Fruit fly (Drosophila melanogaster) whole organism, prepupa: Measurements from ENCODE around the gene S6k.

Source experiments
- CG10631 ChIP-seq: fragments of 200-800 bp; sonication (Bioruptor generic); optimal IDR thresholded peaks from 2 replicates; lab custom pipeline; 2016; ENCODE audit warnings: missing biosample characterization, missing genetic modification characterization
- CG10669 ChIP-seq: fragments of 200-800 bp; sonication (Bioruptor generic); optimal IDR thresholded peaks from 3 replicates; lab custom pipeline; 2018; ENCODE audit warnings: missing biosample characterization, mild to moderate bottlenecking, missing genetic modification characterization, moderate library complexity
- CG3032 ChIP-seq: fragments of 200-800 bp; optimal IDR thresholded peaks from 2 replicates; lab custom pipeline; 2019; ENCODE audit warnings: missing biosample characterization, mild to moderate bottlenecking, missing genetic modification characterization, moderate library complexity
- CG32006 ChIP-seq: fragments of 200-800 bp; sonication (Bioruptor generic); optimal IDR thresholded peaks from 3 replicates; lab custom pipeline; 2017; ENCODE audit warnings: missing biosample characterization, mild to moderate bottlenecking, missing genetic modification characterization
- CG3919 ChIP-seq: fragments of 200-800 bp; sonication (Bioruptor generic); optimal IDR thresholded peaks from 3 replicates; lab custom pipeline; 2016; ENCODE audit warnings: missing biosample characterization, missing genetic modification characterization
- CG4318 ChIP-seq: fragments of 200-800 bp; sonication (Bioruptor generic); optimal IDR thresholded peaks from 3 replicates; lab custom pipeline; 2017; ENCODE audit warnings: missing biosample characterization, mild to moderate bottlenecking, missing genetic modification characterization
- CG6276 ChIP-seq: fragments of 200-800 bp; sonication (Bioruptor generic); optimal IDR thresholded peaks from 2 replicates; lab custom pipeline; 2017; ENCODE audit warnings: missing biosample characterization, mild to moderate bottlenecking, missing genetic modification characterization
- CG6792 ChIP-seq: fragments of 200-800 bp; sonication (Bioruptor generic); optimal IDR thresholded peaks from 3 replicates; lab custom pipeline; 2016; ENCODE audit warnings: missing biosample characterization, missing genetic modification characterization
- CG6808 ChIP-seq: fragments of 200-800 bp; sonication (Bioruptor generic); optimal IDR thresholded peaks from 3 replicates; lab custom pipeline; 2017; ENCODE audit warnings: missing biosample characterization, missing genetic modification characterization, mild to moderate bottlenecking, moderate library complexity, missing genetic modification reagents
- CG6854 ChIP-seq: fragments of 200-800 bp; sonication (Bioruptor generic); optimal IDR thresholded peaks from 2 replicates; lab custom pipeline; 2017; ENCODE audit warnings: missing biosample characterization, mild to moderate bottlenecking, missing genetic modification characterization
- CG8119 ChIP-seq: fragments of 200-800 bp; sonication (Bioruptor generic); IDR thresholded peaks from 3 replicates; pipeline ENCODE4 v1.3.6; 2022; ENCODE audit warnings: missing biosample characterization, missing genetic modification characterization
- CG8319 ChIP-seq: fragments of 200-800 bp; sonication (Bioruptor generic); optimal IDR thresholded peaks from 3 replicates; lab custom pipeline; 2016; ENCODE audit warnings: missing biosample characterization, missing genetic modification characterization
- Eip75B ChIP-seq: fragments of 200-800 bp; sonication (Bioruptor generic); optimal IDR thresholded peaks from 3 replicates; lab custom pipeline; 2016; ENCODE audit warnings: missing biosample characterization, missing genetic modification characterization
- Eip78C ChIP-seq: fragments of 200-800 bp; sonication (Bioruptor generic); peaks from one replicate; lab custom pipeline; 2016; ENCODE audit warnings: missing biosample characterization, missing genetic modification characterization
- Ets96B ChIP-seq: fragments of 200-800 bp; optimal IDR thresholded peaks from 2 replicates; lab custom pipeline; 2019; ENCODE audit warnings: missing biosample characterization, mild to moderate bottlenecking, missing genetic modification characterization, moderate library complexity
- Hr39 ChIP-seq: fragments of 200-800 bp; sonication (Bioruptor generic); optimal IDR thresholded peaks from 2 replicates; lab custom pipeline; 2016; ENCODE audit warnings: missing biosample characterization, missing genetic modification characterization
- Lpt ChIP-seq: fragments of 200-800 bp; sonication (Bioruptor generic); optimal IDR thresholded peaks from 3 replicates; lab custom pipeline; 2016; ENCODE audit warnings: missing biosample characterization, missing genetic modification characterization
- Met ChIP-seq: fragments of 200-800 bp; sonication (Bioruptor generic); optimal IDR thresholded peaks from 3 replicates; lab custom pipeline; 2016; ENCODE audit warnings: missing biosample characterization, missing genetic modification characterization
- OdsH ChIP-seq: fragments of 200-800 bp; sonication (Bioruptor generic); optimal IDR thresholded peaks from 3 replicates; lab custom pipeline; 2016; ENCODE audit warnings: missing biosample characterization, missing genetic modification characterization
- Smox ChIP-seq: fragments of 200-800 bp; sonication (Bioruptor generic); optimal IDR thresholded peaks from 3 replicates; lab custom pipeline; 2016; ENCODE audit warnings: missing biosample characterization, missing genetic modification characterization
- Sox102F ChIP-seq: fragments of 200-800 bp; sonication (Bioruptor generic); optimal IDR thresholded peaks from 2 replicates; lab custom pipeline; 2016; ENCODE audit warnings: missing biosample characterization, mild to moderate bottlenecking, missing genetic modification characterization
- Sox14 ChIP-seq: fragments of 200-800 bp; sonication (Bioruptor generic); optimal IDR thresholded peaks from 3 replicates; lab custom pipeline; 2016; ENCODE audit warnings: missing biosample characterization, missing genetic modification characterization
- acj6 ChIP-seq: fragments of 200-800 bp; sonication (Bioruptor generic); optimal IDR thresholded peaks from 3 replicates; lab custom pipeline; 2016; ENCODE audit warnings: missing biosample characterization, missing genetic modification characterization
- dsx ChIP-seq: fragments of 200-800 bp; optimal IDR thresholded peaks from 3 replicates; lab custom pipeline; 2019; ENCODE audit warnings: missing biosample characterization, mild to moderate bottlenecking, missing genetic modification characterization, moderate library complexity; ENCODE audit not compliant: poor library complexity, severe bottlenecking
- eg ChIP-seq: fragments of 200-800 bp; sonication (Bioruptor generic); IDR thresholded peaks from 3 replicates; pipeline ENCODE4 v1.3.6; 2022; ENCODE audit warnings: missing biosample characterization, missing genetic modification characterization
- esn ChIP-seq: fragments of 200-800 bp; sonication (Bioruptor generic); optimal IDR thresholded peaks from 2 replicates; lab custom pipeline; 2016; ENCODE audit warnings: missing biosample characterization, mild to moderate bottlenecking, missing genetic modification characterization, moderate library complexity
- fd59A ChIP-seq: fragments of 200-800 bp; sonication (Bioruptor generic); optimal IDR thresholded peaks from 2 replicates; lab custom pipeline; 2017; ENCODE audit warnings: missing biosample characterization, mild to moderate bottlenecking, missing genetic modification characterization, missing genetic modification reagents
- fkh ChIP-seq: fragments of 200-800 bp; sonication (Bioruptor generic); optimal IDR thresholded peaks from 3 replicates; lab custom pipeline; 2017; ENCODE audit warnings: missing biosample characterization, mild to moderate bottlenecking, missing genetic modification characterization, moderate library complexity
- lz ChIP-seq: fragments of 200-800 bp; sonication (Bioruptor generic); optimal IDR thresholded peaks from 3 replicates; lab custom pipeline; 2016; ENCODE audit warnings: missing biosample characterization, missing genetic modification characterization
- pdm3 ChIP-seq: fragments of 200-800 bp; sonication (Bioruptor generic); optimal IDR thresholded peaks from 3 replicates; lab custom pipeline; 2016; ENCODE audit warnings: missing biosample characterization, missing genetic modification characterization
- salr ChIP-seq, 2 experiments: fragments of 200-800 bp; sonication (Bioruptor generic); optimal IDR thresholded peaks; 3 replicates each; lab custom pipeline; 2016 to 2018; ENCODE audit warnings: missing biosample characterization in 2 of 2, missing genetic modification characterization in 2 of 2, mild to moderate bottlenecking in 1 of 2
- spab ChIP-seq: fragments of 200-800 bp; sonication (Bioruptor generic); optimal IDR thresholded peaks from 2 replicates; lab custom pipeline; 2017; ENCODE audit warnings: missing biosample characterization, mild to moderate bottlenecking, missing genetic modification characterization, missing genetic modification reagents
- ss ChIP-seq, 2 experiments: fragments of 200-800 bp; sonication (Bioruptor generic); optimal IDR thresholded peaks; 2 replicates in 1 of 2; 3 replicates in 1 of 2; lab custom pipeline; 2017 to 2018; ENCODE audit warnings: mild to moderate bottlenecking in 2 of 2, missing biosample characterization in 2 of 2, missing genetic modification characterization in 2 of 2, moderate library complexity in 1 of 2
- svp ChIP-seq: fragments of 200-800 bp; sonication (Bioruptor generic); peaks from one replicate; lab custom pipeline; 2016; ENCODE audit warnings: missing biosample characterization, missing genetic modification characterization
- topi ChIP-seq: fragments of 200-800 bp; sonication (Bioruptor generic); optimal IDR thresholded peaks from 3 replicates; lab custom pipeline; 2016; ENCODE audit warnings: missing biosample characterization, missing genetic modification characterization
- vri ChIP-seq: fragments of 200-800 bp; sonication (Bioruptor generic); optimal IDR thresholded peaks from 3 replicates; lab custom pipeline; 2016; ENCODE audit warnings: missing biosample characterization, mild to moderate bottlenecking, missing genetic modification characterization

Gene S6k

dm6 chr3L:5859029-5859428 is 48.3 kb upstream of the S6k start:
- TF ChIP-seq Sox102F (GFP tag; lab: Kevin White, UChicago) = no peak
- TF ChIP-seq eg (GFP tag; lab: Robert Waterston, UW) = no peak
- no peak for TF ChIP-seq CG8119
- TF ChIP-seq fd59A (GFP tag; lab: Kevin White, UChicago) = no peak
- TF ChIP-seq fkh (GFP tag; lab: Kevin White, UChicago) = no peak
- TF ChIP-seq svp (GFP tag; lab: Kevin White, UChicago) = no peak
- no peak for TF ChIP-seq Sox14

dm6 chr3L:5856919-5857318 is 46.2 kb upstream of the S6k start:
- TF ChIP-seq Eip78C (GFP tag; lab: Kevin White, UChicago) (peak; percentile 77), CG10631 (GFP tag; lab: Kevin White, UChicago) (peak; percentile 28), eg (GFP tag; lab: Robert Waterston, UW) (no peak), pdm3 (GFP tag; lab: Kevin White, UChicago) (peak; percentile 0), CG4318 (no peak), topi (GFP tag; lab: Kevin White, UChicago) (peak; percentile 11), Lpt (GFP tag; lab: Kevin White, UChicago) (no peak), Sox14 (peak; percentile 29), Sox102F (GFP tag; lab: Kevin White, UChicago) (no peak), CG3032 (peak; percentile 45), CG10669 (peak; percentile 52), spab (GFP tag; lab: Kevin White, UChicago) (peak; percentile 46), esn (peak; percentile 34), acj6 (GFP tag; lab: Kevin White, UChicago) (no peak), lz (GFP tag; lab: Kevin White, UChicago) (peak; percentile 11), Eip75B (peak; percentile 30), CG32006 (GFP tag; lab: Kevin White, UChicago) (peak; percentile 3), CG3919 (GFP tag; lab: Kevin White, UChicago) (peak; percentile 26), dsx (GFP tag; lab: Kevin White, UChicago) (peak; percentile 41), Met (GFP tag; lab: Kevin White, UChicago) (peak; percentile 37), ss (GFP tag; optimal IDR thresholded peaks at IDR 0.05; lab: Kevin White, UChicago) (peak; percentile 25 to 52), svp (GFP tag; lab: Kevin White, UChicago) (peak; percentile 72), CG6854 (GFP tag; lab: Kevin White, UChicago) (no peak), OdsH (GFP tag; lab: Kevin White, UChicago) (peak; percentile 14), CG6276 (GFP tag; lab: Kevin White, UChicago) (no peak), CG6808 (peak; percentile 57), CG6792 (GFP tag; lab: Kevin White, UChicago) (peak; percentile 8), Smox (GFP tag; lab: Kevin White, UChicago) (peak; percentile 13), Ets96B (tag; lab: Kevin White, UChicago) (peak; percentile 56), vri (GFP tag; lab: Kevin White, UChicago) (peak; percentile 13), fd59A (GFP tag; lab: Kevin White, UChicago) (peak; percentile 12), Hr39 (peak; percentile 26)

- TF ChIP-seq OdsH (GFP tag; lab: Kevin White, UChicago) (no peak), salr (GFP tag; optimal IDR thresholded peaks at IDR 0.05; lab: Kevin White, UChicago) (no peak), Ets96B (tag; lab: Kevin White, UChicago) (no peak), CG8319 (GFP tag; lab: Kevin White, UChicago) (no peak)
These were observed 45.5 kb upstream of the S6k start for dm6 chr3L:5856081-5856826.
